Worm (Caenorhabditis elegans) whole organism, L4 larva: Measurements from ENCODE around the gene ech-6.

ENCODE experiments used
- arid-1 ChIP-seq: fragments of 200-800 bp; sonication (Bioruptor generic); conservative IDR thresholded peaks from 2 replicates; pipeline ENCODE4 v1.3.6; 2022; ENCODE audit warnings: missing genetic modification reagents, missing genetic modification characterization, missing compliant biosample characterization
- ceh-32 ChIP-seq: sonication (generic microtip); optimal IDR thresholded peaks from 2 replicates; lab custom pipeline; 2016; ENCODE audit warnings: mild to moderate bottlenecking, missing genetic modification characterization, missing compliant biosample characterization; ENCODE audit not compliant: poor library complexity
- dmd-9 ChIP-seq: fragments of 200-800 bp; sonication (Bioruptor generic); IDR thresholded peaks from 2 replicates; pipeline ENCODE4 v1.3.6; 2022; ENCODE audit warnings: missing genetic modification reagents, missing genetic modification characterization, missing compliant biosample characterization
- fkh-10 ChIP-seq: fragments of 150-350 bp; optimal IDR thresholded peaks from 2 replicates; lab custom pipeline; 2014; ENCODE audit warnings: missing biosample characterization, missing genetic modification reagents, missing genetic modification characterization
- nhr-25 ChIP-seq: sonication (generic microtip); optimal IDR thresholded peaks from 2 replicates; lab custom pipeline; 2017; ENCODE audit warnings: missing genetic modification characterization, mild to moderate bottlenecking, missing compliant biosample characterization, antibody characterized with exemption, moderate library complexity, borderline replicate concordance; ENCODE audit not compliant: insufficient read depth
- unc-62 ChIP-seq, 3 experiments: fragments of 150-350 bp in 1 of 3; sonication (generic microtip); optimal IDR thresholded peaks in 2 of 3; peaks in 1 of 3; 1 replicate in 1 of 3; 2 replicates in 2 of 3; lab custom pipeline; 2014 to 2017; ENCODE audit warnings: missing biosample characterization in 3 of 3, missing genetic modification characterization in 3 of 3, missing genetic modification reagents in 3 of 3, missing genotype in 1 of 3

DNA sequence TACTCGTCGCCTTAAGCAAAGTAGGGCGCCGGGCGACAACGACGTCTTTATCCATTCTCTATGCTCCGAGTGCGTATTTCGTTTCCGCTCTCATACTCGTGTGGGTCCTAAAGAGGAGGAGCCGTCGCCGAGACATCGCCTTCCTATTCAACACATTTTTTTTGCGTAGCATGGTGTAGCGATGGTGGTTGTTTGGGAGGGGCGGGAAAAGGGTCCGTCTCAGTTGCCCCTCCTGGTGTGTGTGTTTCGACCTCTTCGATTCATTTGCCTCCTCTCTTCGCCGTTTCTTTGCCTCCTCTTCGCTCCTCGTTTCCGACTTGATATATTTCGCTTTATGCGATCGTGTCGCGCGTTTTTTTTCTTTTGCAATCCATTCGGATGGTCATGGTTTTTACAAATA lies 50.9 kb downstream of the ech-6 start:
- TF ChIP-seq ceh-32 (tag; lab: Kevin White, UChicago) (no peak), fkh-10 (no peak), nhr-25 (tag; lab: Kevin White, UChicago) (no peak), arid-1 (GFP tag; lab: Robert Waterston, UW) (0 out of 2 replicates have a peak, but pooled peaks have one; percentile 30), unc-62 (GFP tag; optimal IDR thresholded peaks at IDR 0.05 in 1 of 2; lab: Kevin White, UChicago) (peak in 1 of 2 experiments; percentile 89), unc-62 (tag; optimal IDR thresholded peaks at IDR 0.05; lab: Kevin White, UChicago) (no peak), dmd-9 (GFP tag; lab: Robert Waterston, UW) (no peak)
